Worm (Caenorhabditis elegans): ENCODE data around the gene Y51B9A.9.

- TF ChIP-seq nhr-12 (tag; optimal IDR thresholded peaks at IDR 0.05) = no peak
- TF ChIP-seq ztf-1 (GFP tag; conservative IDR thresholded peaks at IDR 0.05) = no peak
- TF ChIP-seq lin-39 (tag; optimal IDR thresholded peaks at IDR 0.05) = no peak
- TF ChIP-seq elt-3 (tag; optimal IDR thresholded peaks at IDR 0.05) = no peak
Observed at ce11 chrII:9416381-9417276, 19.2 kb upstream of the Y51B9A.9 start, which contains the start of the genes gss-1 and chch-3.
